Fruit fly (Drosophila melanogaster): Measurements from ENCODE around the gene CG14221.

The CG14221 gene

dm6 chrX:19605915-19606314, 15.1 kb downstream of the CG14221 start:
- TF ChIP-seq lz (GFP tag; optimal IDR thresholded peaks at IDR 0.05) (no peak), Hr4 (GFP tag; optimal IDR thresholded peaks at IDR 0.05) (no peak), fkh (GFP tag; optimal IDR thresholded peaks at IDR 0.05) (peak; percentile 37), net (GFP tag; optimal IDR thresholded peaks at IDR 0.05) (peak; percentile 10), Smox (GFP tag; optimal IDR thresholded peaks at IDR 0.05) (no peak), CG10631 (GFP tag; optimal IDR thresholded peaks at IDR 0.05) (no peak), Gug (GFP tag; IDR thresholded peaks at IDR 0.05) (no peak), CG1621 (tag; optimal IDR thresholded peaks at IDR 0.05) (no peak)

- TF ChIP-seq Hr38 (GFP tag; optimal IDR thresholded peaks at IDR 0.05) (no peak), fkh (GFP tag; optimal IDR thresholded peaks at IDR 0.05) (no peak), dac (GFP tag; optimal IDR thresholded peaks at IDR 0.05) (no peak), Sox14 (GFP tag; optimal IDR thresholded peaks at IDR 0.05) (peak; percentile 34), CG10631 (GFP tag; optimal IDR thresholded peaks at IDR 0.05) (no peak), CG34406 (GFP tag; optimal IDR thresholded peaks at IDR 0.05) (no peak), CG3032 (tag; optimal IDR thresholded peaks at IDR 0.05) (peak; percentile 0), CG11294 (GFP tag; IDR thresholded peaks at IDR 0.05) (no peak), CG8119 (GFP tag; IDR thresholded peaks at IDR 0.05) (no peak), cyc (GFP tag; optimal IDR thresholded peaks at IDR 0.05) (no peak), spab (GFP tag; optimal IDR thresholded peaks at IDR 0.05) (no peak), CG3919 (GFP tag; optimal IDR thresholded peaks at IDR 0.05) (peak; percentile 2), Gug (GFP tag; IDR thresholded peaks at IDR 0.05) (no peak), CG6276 (GFP tag; optimal IDR thresholded peaks at IDR 0.05) (no peak), pdm3 (GFP tag; optimal IDR thresholded peaks at IDR 0.05) (no peak), lz (GFP tag; optimal IDR thresholded peaks at IDR 0.05) (no peak), Hr39 (GFP tag; optimal IDR thresholded peaks at IDR 0.05) (no peak), topi (GFP tag; optimal IDR thresholded peaks at IDR 0.05) (no peak), eg (GFP tag; IDR thresholded peaks at IDR 0.05) (peak; percentile 28; the same call in 1 of the 3 replicates), esn (GFP tag; optimal IDR thresholded peaks at IDR 0.05) (peak; percentile 19), Hr4 (GFP tag; optimal IDR thresholded peaks at IDR 0.05) (no peak), salr (GFP tag; optimal IDR thresholded peaks at IDR 0.05) (no peak), CG1621 (tag; optimal IDR thresholded peaks at IDR 0.05) (no peak), dsx (GFP tag; optimal IDR thresholded peaks at IDR 0.05; ENCODE audit: poor library complexity, severe bottlenecking) (no peak), ss (GFP tag; optimal IDR thresholded peaks at IDR 0.05) (peak; percentile 2 to 10), CG6163 (GFP tag; IDR thresholded peaks at IDR 0.05) (peak; percentile 47; the same call in 1 of the 3 replicates), vri (GFP tag; optimal IDR thresholded peaks at IDR 0.05) (peak; percentile 50), CG15336 (GFP tag; IDR thresholded peaks at IDR 0.05) (no peak), Lpt (GFP tag; optimal IDR thresholded peaks at IDR 0.05) (no peak), CG16779 (tag; optimal IDR thresholded peaks at IDR 0.05) (peak; percentile 29), Sox102F (GFP tag; optimal IDR thresholded peaks at IDR 0.05) (peak; percentile 11), Ets96B (tag; optimal IDR thresholded peaks at IDR 0.05) (no peak), fd59A (GFP tag; optimal IDR thresholded peaks at IDR 0.05) (no peak), acj6 (GFP tag; optimal IDR thresholded peaks at IDR 0.05) (no peak), Eip78C (GFP tag) (peak; percentile 66), CG6792 (GFP tag; optimal IDR thresholded peaks at IDR 0.05) (no peak), Met (GFP tag; optimal IDR thresholded peaks at IDR 0.05) (peak; percentile 3), CG6808 (GFP tag; optimal IDR thresholded peaks at IDR 0.05) (peak; percentile 31)
These were observed 16.0 kb downstream of the CG14221 start, which contains the start of gene CG14207 for dm6 chrX:19604997-19605396. Gene CG14207, plus strand, starts transcription at chrX:19605199.

dm6 chrX:19603953-19604352, 17.1 kb downstream of the CG14221 start:
- TF ChIP-seq CG8632 (GFP tag; optimal IDR thresholded peaks at IDR 0.05) (peak; percentile 21), Smox (GFP tag; optimal IDR thresholded peaks at IDR 0.05) (peak; percentile 39), Blimp-1 (GFP tag; optimal IDR thresholded peaks at IDR 0.05) (peak; percentile 8), Ets96B (tag; optimal IDR thresholded peaks at IDR 0.05) (peak; percentile 68), ss (GFP tag; optimal IDR thresholded peaks at IDR 0.05) (peak; percentile 60 to 61), topi (GFP tag; optimal IDR thresholded peaks at IDR 0.05) (peak; percentile 83), salr (GFP tag; optimal IDR thresholded peaks at IDR 0.05) (peak; percentile 11 to 79), fd59A (GFP tag; optimal IDR thresholded peaks at IDR 0.05) (peak; percentile 55), OdsH (GFP tag; optimal IDR thresholded peaks at IDR 0.05) (peak; percentile 67), acj6 (GFP tag; optimal IDR thresholded peaks at IDR 0.05) (peak; percentile 63), CG8319 (GFP tag; optimal IDR thresholded peaks at IDR 0.05) (peak; percentile 54), CG4318 (GFP tag; optimal IDR thresholded peaks at IDR 0.05) (peak; percentile 65), CG15336 (GFP tag; IDR thresholded peaks at IDR 0.05) (peak; percentile 86), cyc (GFP tag; optimal IDR thresholded peaks at IDR 0.05) (peak; percentile 66), CG7368 (GFP tag; optimal IDR thresholded peaks at IDR 0.05) (peak; percentile 60), achi (GFP tag; optimal IDR thresholded peaks at IDR 0.05) (peak; percentile 74), Lpt (GFP tag; optimal IDR thresholded peaks at IDR 0.05) (peak; percentile 60), dac (GFP tag; optimal IDR thresholded peaks at IDR 0.05) (peak; percentile 23), CG3032 (tag; optimal IDR thresholded peaks at IDR 0.05) (peak; percentile 68), CG10631 (GFP tag; optimal IDR thresholded peaks at IDR 0.05) (peak; percentile 81), CG11294 (GFP tag; IDR thresholded peaks at IDR 0.05) (peak; percentile 73), Hr39 (GFP tag; optimal IDR thresholded peaks at IDR 0.05) (peak; percentile 48)
